Fruit fly (Drosophila melanogaster): ENCODE data around the gene CG7991.

dm6 chr3L:1745432-1745831 is 70.9 kb downstream of the CG7991 start:
- no peak for TF ChIP-seq Smox (GFP tag; optimal IDR thresholded peaks at IDR 0.05)
- TF ChIP-seq Lpt (GFP tag; optimal IDR thresholded peaks at IDR 0.05), result no peak
- no peak for TF ChIP-seq Ets96B (tag; optimal IDR thresholded peaks at IDR 0.05)
- TF ChIP-seq CG6854 (GFP tag; optimal IDR thresholded peaks at IDR 0.05), result no peak
- no peak for TF ChIP-seq CG11294 (GFP tag; IDR thresholded peaks at IDR 0.05)
- TF ChIP-seq CG9139 (GFP tag; optimal IDR thresholded peaks at IDR 0.05), result no peak
- no peak for TF ChIP-seq dsx (GFP tag; optimal IDR thresholded peaks at IDR 0.05; ENCODE audit: poor library complexity, severe bottlenecking)
- TF ChIP-seq CG6163 (GFP tag; IDR thresholded peaks at IDR 0.05), result no peak
- TF ChIP-seq CG8119 (GFP tag; IDR thresholded peaks at IDR 0.05), result no peak
- TF ChIP-seq lz (GFP tag; optimal IDR thresholded peaks at IDR 0.05), result no peak

All from whole organism, prepupa.